Worm (Caenorhabditis elegans) whole organism, L1 larva: ENCODE data around the gene Y82E9BR.5.
A peak's percentile ranks its signal among the peaks of the same experiment; 100 is the strongest.
"Not testable (repeated sequence)": the region's sequence is repeated elsewhere in the genome, so short reads cannot be mapped to it uniquely, and the experiment has no call there.

Experiments used
- C34B4.2 ChIP-seq: sonication (generic microtip); optimal IDR thresholded peaks from 2 replicates; lab custom pipeline; 2017; ENCODE audit warnings: mild to moderate bottlenecking, missing genetic modification characterization, missing compliant biosample characterization
- F16B12.6 ChIP-seq: fragments of 150-350 bp; optimal IDR thresholded peaks from 2 replicates; lab custom pipeline; 2014; ENCODE audit warnings: missing biosample characterization, missing genetic modification characterization
- blmp-1 ChIP-seq: fragments of 150-350 bp; optimal IDR thresholded peaks from 2 replicates; lab custom pipeline; 2014; ENCODE audit warnings: missing biosample characterization, missing genetic modification characterization
- ceh-88 ChIP-seq: fragments of 200-800 bp; sonication (Bioruptor generic); IDR thresholded peaks from 2 replicates; pipeline ENCODE4 v1.3.6; 2022; ENCODE audit warnings: missing genetic modification characterization, missing compliant biosample characterization
- efl-1 ChIP-seq, 4 experiments: fragments of 150-350 bp; optimal IDR thresholded peaks in 3 of 4; peaks in 1 of 4; 1 replicate in 1 of 4; 2 replicates in 3 of 4; lab custom pipeline; 2014; ENCODE audit warnings: missing biosample characterization in 2 of 4, missing genetic modification characterization in 2 of 4, missing genetic modification reagents in 2 of 4
- elt-3 ChIP-seq, 6 experiments: fragments of 150-350 bp in 1 of 6; sonication (generic microtip); optimal IDR thresholded peaks; 2 replicates each; lab custom pipeline; 2017 to 2018; ENCODE audit warnings: missing biosample characterization in 6 of 6, missing genetic modification characterization in 6 of 6, inconsistent platforms in 1 of 6
- ets-5 ChIP-seq: fragments of 200-800 bp; sonication (Bioruptor generic); IDR thresholded peaks from 2 replicates; pipeline ENCODE4 v1.3.6; 2022; ENCODE audit warnings: missing genetic modification characterization, missing compliant biosample characterization
- fkh-8 ChIP-seq: sonication (generic microtip); optimal IDR thresholded peaks from 2 replicates; lab custom pipeline; 2016; ENCODE audit warnings: mild to moderate bottlenecking, missing genetic modification characterization, missing compliant biosample characterization
- fos-1 ChIP-seq: fragments of 150-350 bp; optimal IDR thresholded peaks from 2 replicates; lab custom pipeline; 2014; ENCODE audit warnings: missing biosample characterization, missing genetic modification characterization
- grh-1 ChIP-seq: fragments of 200-800 bp; sonication (Bioruptor generic); IDR thresholded peaks from 2 replicates; pipeline ENCODE4 v1.3.6; 2022; ENCODE audit warnings: missing genetic modification reagents, missing genetic modification characterization, missing compliant biosample characterization
- lin-15B ChIP-seq: fragments of 150-350 bp; sonication (generic microtip); optimal IDR thresholded peaks from 3 replicates; lab custom pipeline; 2014; ENCODE audit warnings: missing biosample characterization, missing genetic modification characterization
- lin-35 ChIP-seq, 2 experiments: fragments of 150-350 bp; optimal IDR thresholded peaks; 2 replicates each; lab custom pipeline; 2014; ENCODE audit warnings: missing biosample characterization in 2 of 2, missing genetic modification characterization in 2 of 2, missing genetic modification reagents in 2 of 2
- mdl-1 ChIP-seq, 2 experiments: fragments of 150-350 bp; optimal IDR thresholded peaks; 2 replicates each; lab custom pipeline; 2014 to 2017; ENCODE audit warnings: missing biosample characterization in 2 of 2, missing genetic modification characterization in 2 of 2, inconsistent platforms in 1 of 2
- nhr-237 ChIP-seq: fragments of 150-350 bp; optimal IDR thresholded peaks from 2 replicates; lab custom pipeline; 2014; ENCODE audit warnings: missing biosample characterization, missing genetic modification characterization
- nhr-28 ChIP-seq: fragments of 150-350 bp; optimal IDR thresholded peaks from 2 replicates; lab custom pipeline; 2014; ENCODE audit warnings: missing biosample characterization, missing genetic modification characterization
- nhr-84 ChIP-seq: sonication (generic microtip); optimal IDR thresholded peaks from 2 replicates; lab custom pipeline; 2017; ENCODE audit warnings: missing biosample characterization, missing genetic modification characterization
- nhr-85 ChIP-seq: sonication (generic microtip); peaks from one replicate; lab custom pipeline; 2016; ENCODE audit warnings: missing genetic modification characterization, inconsistent platforms, missing compliant biosample characterization
- pax-3 ChIP-seq: fragments of 200-800 bp; sonication (Bioruptor generic); optimal IDR thresholded peaks from 2 replicates; lab custom pipeline; 2018; ENCODE audit warnings: mild to moderate bottlenecking, missing genetic modification characterization, moderate library complexity, missing compliant biosample characterization
- snu-23 ChIP-seq: sonication (generic microtip); optimal IDR thresholded peaks from 2 replicates; lab custom pipeline; 2016; ENCODE audit warnings: missing genetic modification characterization, missing compliant biosample characterization
- tbx-2 ChIP-seq: sonication (generic microtip); optimal IDR thresholded peaks from 2 replicates; lab custom pipeline; 2016; ENCODE audit warnings: missing genetic modification characterization, missing compliant biosample characterization
- unc-62 ChIP-seq: fragments of 150-350 bp; optimal IDR thresholded peaks from 2 replicates; lab custom pipeline; 2014; ENCODE audit warnings: missing biosample characterization, missing genetic modification reagents, missing genetic modification characterization
- unc-86 ChIP-seq: sonication (generic microtip); optimal IDR thresholded peaks from 2 replicates; lab custom pipeline; 2016; ENCODE audit warnings: missing genetic modification characterization, missing compliant biosample characterization
- unc-98 ChIP-seq: fragments of 200-800 bp; sonication (Bioruptor generic); IDR thresholded peaks from 2 replicates; pipeline ENCODE4 v1.3.6; 2022; ENCODE audit warnings: missing genetic modification characterization, missing compliant biosample characterization
- ztf-11 ChIP-seq, 2 experiments: sonication (generic microtip); optimal IDR thresholded peaks; 2 replicates each; lab custom pipeline; 2016 to 2017; ENCODE audit warnings: missing genetic modification characterization in 2 of 2, missing biosample characterization in 1 of 2, missing compliant biosample characterization in 1 of 2

The Y82E9BR.5 gene

ce11 chrIII:1372563-1372962, 11.6 kb upstream of the Y82E9BR.5 start:
- no peak for TF ChIP-seq ztf-11 (tag; optimal IDR thresholded peaks at IDR 0.05; lab: Kevin White, UChicago)
- TF ChIP-seq unc-98 (GFP tag; lab: Robert Waterston, UW) = no peak
- no peak for TF ChIP-seq elt-3 (tag; optimal IDR thresholded peaks at IDR 0.05; lab: Kevin White, UChicago)
- no peak for TF ChIP-seq blmp-1 (tag; lab: Kevin White, UChicago)

ce11 chrIII:1374355-1374807, 9.8 kb upstream of the Y82E9BR.5 start, which contains the start of gene Y82E9BR.20:
TSS of gene Y82E9BR.20 (plus strand) at chrIII:1374405.
- TF ChIP-seq fos-1 (tag; lab: Kevin White, UChicago) (no peak), efl-1 (optimal IDR thresholded peaks at IDR 0.05; lab: Kevin White, UChicago) (no peak), efl-1 (GFP tag; optimal IDR thresholded peaks at IDR 0.05 in 1 of 2; lab: Kevin White, UChicago) (peak in 1 of 2 experiments; percentile 13)

- not testable (repeated sequence) for TF ChIP-seq mdl-1 (tag; optimal IDR thresholded peaks at IDR 0.05; lab: Kevin White, UChicago); fkh-8 (tag; lab: Kevin White, UChicago); pax-3 (tag; lab: Kevin White, UChicago)
Observed at ce11 chrIII:1375491-1375890, 8.7 kb upstream of the Y82E9BR.5 start, which contains the start of gene Y82E9BR.10. TSS of gene Y82E9BR.10 (minus strand) at chrIII:1375591.

- not testable (repeated sequence) for TF ChIP-seq snu-23 (GFP tag; lab: Kevin White, UChicago); tbx-2; F16B12.6 (tag; lab: Kevin White, UChicago)
Observed at ce11 chrIII:1377903-1378302, 6.3 kb upstream of the Y82E9BR.5 start, which contains the start of gene pals-40. TSS of gene pals-40 (minus strand) at chrIII:1378003.

ce11 chrIII:1380535-1381274, 3.5 kb upstream of the Y82E9BR.5 start, which contains the start of the genes pals-21 and Y82E9BR.6:
TSS of gene pals-21 (minus strand) at chrIII:1380635.
TSS of gene Y82E9BR.6 (plus strand) at chrIII:1381224.
- TF ChIP-seq lin-15B = no peak
- no peak for TF ChIP-seq efl-1 (optimal IDR thresholded peaks at IDR 0.05; lab: Kevin White, UChicago)
- peak in 1 of 2 experiments; percentile 52 for TF ChIP-seq efl-1 (GFP tag; optimal IDR thresholded peaks at IDR 0.05 in 1 of 2; lab: Kevin White, UChicago)

ce11 chrIII:1383483-1383882, 687 bp upstream of the Y82E9BR.5 start:
- TF ChIP-seq nhr-28 (tag; lab: Kevin White, UChicago) = no peak
- no peak for TF ChIP-seq unc-62 (GFP tag; lab: Kevin White, UChicago)
- TF ChIP-seq efl-1 (optimal IDR thresholded peaks at IDR 0.05; lab: Kevin White, UChicago) = no peak
- no peak for TF ChIP-seq efl-1 (GFP tag; optimal IDR thresholded peaks at IDR 0.05 in 1 of 2; lab: Kevin White, UChicago)
- TF ChIP-seq nhr-84 = no peak

ce11 chrIII:1384694-1385093, 524 bp downstream of the Y82E9BR.5 start:
- no peak for TF ChIP-seq ceh-88 (GFP tag; lab: Robert Waterston, UW)
- no peak for TF ChIP-seq unc-86 (tag; lab: Kevin White, UChicago)
- TF ChIP-seq C34B4.2 (tag; lab: Kevin White, UChicago) = no peak
- TF ChIP-seq nhr-85 (tag; lab: Kevin White, UChicago) = no peak
- no peak for TF ChIP-seq lin-35 (GFP tag; optimal IDR thresholded peaks at IDR 0.05; lab: Kevin White, UChicago)
- TF ChIP-seq ets-5 = no peak
- TF ChIP-seq nhr-237 (tag; lab: Kevin White, UChicago) = no peak
- no peak for TF ChIP-seq pax-3 (tag; lab: Kevin White, UChicago)
- TF ChIP-seq grh-1 = no peak
